Worm (Caenorhabditis elegans) whole organism, L2 larva: ENCODE measurements around the gene smcr-8.
A peak's percentile ranks its signal among the peaks of the same experiment; 100 is the strongest.

Source experiments
- C34F6.9 ChIP-seq: fragments of 150-350 bp; optimal IDR thresholded peaks from 2 replicates; lab custom pipeline; 2014; ENCODE audit warnings: missing biosample characterization, missing genetic modification characterization
- F13H6.1 ChIP-seq: sonication (generic microtip); optimal IDR thresholded peaks from 2 replicates; lab custom pipeline; 2016; ENCODE audit warnings: missing genetic modification characterization, missing compliant biosample characterization
- R02D3.7 ChIP-seq: fragments of 150-350 bp; optimal IDR thresholded peaks from 2 replicates; lab custom pipeline; 2014; ENCODE audit warnings: missing biosample characterization, missing genetic modification characterization
- Y55F3AM.14 ChIP-seq: fragments of 200-800 bp; sonication (Bioruptor generic); optimal IDR thresholded peaks from 2 replicates; lab custom pipeline; 2018; ENCODE audit warnings: mild to moderate bottlenecking, missing genetic modification characterization, missing compliant biosample characterization
- ZK546.5 ChIP-seq: sonication (generic microtip); optimal IDR thresholded peaks from 2 replicates; lab custom pipeline; 2017; ENCODE audit warnings: missing biosample characterization, missing genetic modification characterization
- alr-1 ChIP-seq: fragments of 150-350 bp; optimal IDR thresholded peaks from 2 replicates; lab custom pipeline; 2014; ENCODE audit warnings: missing biosample characterization, missing genetic modification characterization
- aly-2 ChIP-seq: fragments of 150-350 bp; optimal IDR thresholded peaks from 2 replicates; lab custom pipeline; 2014; ENCODE audit warnings: missing biosample characterization, missing genetic modification characterization
- ama-1 ChIP-seq: fragments of 150-350 bp; optimal IDR thresholded peaks from 2 replicates; lab custom pipeline; 2018; ENCODE audit warnings: inconsistent platforms
- blmp-1 ChIP-seq: sonication (generic microtip); optimal IDR thresholded peaks from 2 replicates; lab custom pipeline; 2017; ENCODE audit warnings: missing genetic modification characterization, mild to moderate bottlenecking, missing compliant biosample characterization, antibody characterized with exemption, moderate library complexity; ENCODE audit not compliant: insufficient read depth
- ceh-16 ChIP-seq: fragments of 150-350 bp; optimal IDR thresholded peaks from 2 replicates; lab custom pipeline; 2014; ENCODE audit warnings: missing biosample characterization, missing genetic modification characterization
- ceh-82 ChIP-seq: fragments of 150-350 bp; optimal IDR thresholded peaks from 2 replicates; lab custom pipeline; 2014; ENCODE audit warnings: missing biosample characterization, missing genetic modification characterization
- crh-2 ChIP-seq: sonication (generic microtip); optimal IDR thresholded peaks from 2 replicates; lab custom pipeline; 2017; ENCODE audit warnings: missing biosample characterization, missing genetic modification characterization
- dmd-4 ChIP-seq: sonication (generic microtip); optimal IDR thresholded peaks from 2 replicates; lab custom pipeline; 2017; ENCODE audit warnings: missing biosample characterization, missing genetic modification characterization
- egl-27 ChIP-seq: sonication (generic microtip); optimal IDR thresholded peaks from 3 replicates; lab custom pipeline; 2017; ENCODE audit warnings: missing biosample characterization, missing genetic modification reagents, missing genetic modification characterization
- elt-1 ChIP-seq: fragments of 150-350 bp; optimal IDR thresholded peaks from 2 replicates; lab custom pipeline; 2014; ENCODE audit warnings: missing biosample characterization, missing genetic modification characterization
- elt-3 ChIP-seq: sonication (generic microtip); optimal IDR thresholded peaks from 2 replicates; lab custom pipeline; 2017; ENCODE audit warnings: missing biosample characterization, missing genetic modification characterization
- fos-1 ChIP-seq: fragments of 150-350 bp; optimal IDR thresholded peaks from 2 replicates; lab custom pipeline; 2014; ENCODE audit warnings: missing biosample characterization, missing genetic modification characterization
- gmeb-1 ChIP-seq: fragments of 150-350 bp; optimal IDR thresholded peaks from 2 replicates; lab custom pipeline; 2014; ENCODE audit warnings: missing biosample characterization, missing genetic modification characterization
- lin-11 ChIP-seq: fragments of 150-350 bp; sonication (generic microtip); optimal IDR thresholded peaks from 2 replicates; lab custom pipeline; 2014; ENCODE audit warnings: missing biosample characterization, missing genetic modification characterization, inconsistent platforms, mixed read lengths
- lin-13 ChIP-seq: fragments of 150-350 bp; optimal IDR thresholded peaks from 2 replicates; lab custom pipeline; 2014; ENCODE audit warnings: missing biosample characterization, missing genetic modification reagents, missing genetic modification characterization
- lin-39 ChIP-seq: fragments of 150-350 bp; optimal IDR thresholded peaks from 2 replicates; lab custom pipeline; 2014; ENCODE audit warnings: missing biosample characterization, missing genetic modification reagents, missing genetic modification characterization
- lsy-2 ChIP-seq, 2 experiments: fragments of 150-350 bp in 1 of 2; sonication (generic microtip) in 1 of 2; optimal IDR thresholded peaks; 2 replicates each; lab custom pipeline; 2014 to 2017; ENCODE audit warnings: missing biosample characterization in 2 of 2, missing genetic modification characterization in 2 of 2
- mab-5 ChIP-seq: fragments of 150-350 bp; optimal IDR thresholded peaks from 2 replicates; lab custom pipeline; 2014; ENCODE audit warnings: missing biosample characterization, missing genetic modification characterization
- mbf-1 ChIP-seq: sonication (generic microtip); optimal IDR thresholded peaks from 2 replicates; lab custom pipeline; 2017; ENCODE audit warnings: missing biosample characterization, missing genetic modification characterization
- mdl-1 ChIP-seq, 2 experiments: fragments of 150-350 bp in 1 of 2; sonication (generic microtip) in 1 of 2; optimal IDR thresholded peaks; 2 replicates each; lab custom pipeline; 2017; ENCODE audit warnings: missing biosample characterization in 2 of 2, missing genetic modification characterization in 2 of 2
- nhr-10 ChIP-seq: sonication (generic microtip); optimal IDR thresholded peaks from 2 replicates; lab custom pipeline; 2017; ENCODE audit warnings: missing biosample characterization, missing genetic modification characterization
- nhr-11 ChIP-seq: fragments of 150-350 bp; optimal IDR thresholded peaks from 2 replicates; lab custom pipeline; 2014; ENCODE audit warnings: missing biosample characterization, missing genetic modification characterization
- nhr-12 ChIP-seq: fragments of 150-350 bp; optimal IDR thresholded peaks from 2 replicates; lab custom pipeline; 2014; ENCODE audit warnings: missing biosample characterization, missing genetic modification characterization
- nhr-129 ChIP-seq: fragments of 150-350 bp; optimal IDR thresholded peaks from 2 replicates; lab custom pipeline; 2014; ENCODE audit warnings: missing biosample characterization, missing genetic modification characterization
- nhr-21 ChIP-seq: fragments of 150-350 bp; optimal IDR thresholded peaks from 2 replicates; lab custom pipeline; 2014; ENCODE audit warnings: missing biosample characterization, missing genetic modification characterization
- nhr-23 ChIP-seq: fragments of 150-350 bp; optimal IDR thresholded peaks from 2 replicates; lab custom pipeline; 2014; ENCODE audit warnings: missing biosample characterization, missing genetic modification reagents, missing genetic modification characterization
- nhr-237 ChIP-seq: fragments of 150-350 bp; optimal IDR thresholded peaks from 2 replicates; lab custom pipeline; 2014; ENCODE audit warnings: missing biosample characterization, missing genetic modification characterization
- nhr-25 ChIP-seq: fragments of 150-350 bp; sonication (generic microtip); optimal IDR thresholded peaks from 3 replicates; lab custom pipeline; 2014; ENCODE audit warnings: missing biosample characterization, missing genetic modification characterization
- nhr-6 ChIP-seq: fragments of 150-350 bp; optimal IDR thresholded peaks from 2 replicates; lab custom pipeline; 2014; ENCODE audit warnings: missing biosample characterization, missing genetic modification characterization
- nhr-77 ChIP-seq: fragments of 150-350 bp; optimal IDR thresholded peaks from 2 replicates; lab custom pipeline; 2014; ENCODE audit warnings: missing biosample characterization, missing genetic modification characterization
- peb-1 ChIP-seq: fragments of 150-350 bp; optimal IDR thresholded peaks from 2 replicates; lab custom pipeline; 2014; ENCODE audit warnings: missing biosample characterization, missing genetic modification characterization
- sem-4 ChIP-seq: fragments of 150-350 bp; optimal IDR thresholded peaks from 2 replicates; lab custom pipeline; 2014; ENCODE audit warnings: missing biosample characterization, missing genetic modification reagents, missing genetic modification characterization
- skn-1 ChIP-seq: sonication (generic microtip); optimal IDR thresholded peaks from 2 replicates; lab custom pipeline; 2017; ENCODE audit warnings: missing biosample characterization, missing genetic modification characterization
- sma-3 ChIP-seq: sonication (generic microtip); optimal IDR thresholded peaks from 2 replicates; lab custom pipeline; 2016; ENCODE audit warnings: missing genetic modification reagents, missing genetic modification characterization, missing compliant biosample characterization
- sma-9 ChIP-seq, 2 experiments: fragments of 150-350 bp in 1 of 2; sonication (generic microtip) in 1 of 2; optimal IDR thresholded peaks; 2 replicates each; lab custom pipeline; 2014 to 2016; ENCODE audit warnings: missing genetic modification characterization in 2 of 2, mild to moderate bottlenecking in 1 of 2, missing biosample characterization in 1 of 2, missing compliant biosample characterization in 1 of 2, missing genetic modification reagents in 1 of 2, moderate library complexity in 1 of 2
- snpc-4 ChIP-seq: fragments of 150-350 bp; optimal IDR thresholded peaks from 2 replicates; lab custom pipeline; 2014; ENCODE audit warnings: missing biosample characterization, missing genetic modification characterization
- unc-39 ChIP-seq: fragments of 150-350 bp; optimal IDR thresholded peaks from 2 replicates; lab custom pipeline; 2014; ENCODE audit warnings: missing biosample characterization, missing genetic modification characterization
- unc-55 ChIP-seq: fragments of 150-350 bp; sonication (generic microtip); optimal IDR thresholded peaks from 3 replicates; lab custom pipeline; 2014; ENCODE audit warnings: missing biosample characterization, missing genetic modification reagents, missing genetic modification characterization
- unc-62 ChIP-seq: fragments of 150-350 bp; optimal IDR thresholded peaks from 2 replicates; lab custom pipeline; 2014; ENCODE audit warnings: missing biosample characterization, missing genetic modification reagents, missing genetic modification characterization
- zag-1 ChIP-seq: fragments of 150-350 bp; optimal IDR thresholded peaks from 2 replicates; lab custom pipeline; 2014; ENCODE audit warnings: missing biosample characterization, missing genetic modification characterization
- ztf-1 ChIP-seq: fragments of 200-800 bp; sonication (Bioruptor generic); conservative IDR thresholded peaks from 2 replicates; pipeline ENCODE4 v1.3.6; 2022; ENCODE audit warnings: missing genetic modification characterization, missing compliant biosample characterization
- ztf-11 ChIP-seq: sonication (generic microtip); optimal IDR thresholded peaks from 2 replicates; lab custom pipeline; 2017; ENCODE audit warnings: missing biosample characterization, missing genetic modification characterization
- ztf-4 ChIP-seq: fragments of 150-350 bp; optimal IDR thresholded peaks from 2 replicates; lab custom pipeline; 2014; ENCODE audit warnings: missing biosample characterization, missing genetic modification characterization

smcr-8 gene

ce11 chrIII:5018116-5018689, 19.0 kb downstream of the smcr-8 start, which contains the start of gene wip-1:
wip-1 (plus strand) TSS chrIII:5018639.
- TF ChIP-seq C34F6.9 (tag; lab: Kevin White, UChicago) (peak; percentile 99), elt-1 (tag; lab: Kevin White, UChicago) (no peak), nhr-23 (tag; lab: Kevin White, UChicago) (no peak), nhr-129 (peak; percentile 98), skn-1 (tag; lab: Kevin White, UChicago) (no peak), lin-13 (GFP tag; lab: Kevin White, UChicago) (peak; percentile 95), blmp-1 (tag; lab: Kevin White, UChicago) (peak; percentile 84), lin-39 (tag; lab: Kevin White, UChicago) (peak; percentile 75), snpc-4 (tag; lab: Kevin White, UChicago) (peak; percentile 88), alr-1 (tag; lab: Kevin White, UChicago) (no peak), Y55F3AM.14 (peak; percentile 95), aly-2 (tag; lab: Kevin White, UChicago) (no peak), R02D3.7 (tag; lab: Kevin White, UChicago) (peak; percentile 44), nhr-6 (tag; lab: Kevin White, UChicago) (peak; percentile 94), ztf-1 (no peak), mdl-1 (tag; optimal IDR thresholded peaks at IDR 0.05; lab: Kevin White, UChicago) (peak; percentile 14 to 81), dmd-4 (tag; lab: Kevin White, UChicago) (peak; percentile 40), ceh-82 (tag; lab: Kevin White, UChicago) (peak; percentile 75), nhr-21 (tag; lab: Kevin White, UChicago) (peak; percentile 96), ama-1 (lab: Kevin White, UChicago) (peak; percentile 66), egl-27 (tag; lab: Kevin White, UChicago) (peak; percentile 71), nhr-11 (tag; lab: Kevin White, UChicago) (peak; percentile 77), ZK546.5 (tag; lab: Kevin White, UChicago) (peak; percentile 61), sem-4 (tag; lab: Kevin White, UChicago) (peak; percentile 98), ceh-16 (tag; lab: Kevin White, UChicago) (peak; percentile 63), nhr-12 (tag; lab: Kevin White, UChicago) (peak; percentile 73), peb-1 (tag; lab: Kevin White, UChicago) (no peak), unc-62 (peak; percentile 61), nhr-10 (tag; lab: Kevin White, UChicago) (peak; percentile 82), mbf-1 (tag; lab: Kevin White, UChicago) (peak; percentile 52), gmeb-1 (tag; lab: Kevin White, UChicago) (peak; percentile 96), mab-5 (tag; lab: Kevin White, UChicago) (peak; percentile 96), crh-2 (tag; lab: Kevin White, UChicago) (peak; percentile 99), nhr-25 (tag; lab: Kevin White, UChicago) (peak; percentile 99), F13H6.1 (peak; percentile 99), sma-9 (GFP tag; optimal IDR thresholded peaks at IDR 0.05; lab: Kevin White, UChicago) (peak; percentile 96), sma-9 (tag; optimal IDR thresholded peaks at IDR 0.05; lab: Kevin White, UChicago) (no peak), elt-3 (no peak), sma-3 (GFP tag; lab: Kevin White, UChicago) (peak; percentile 99), zag-1 (tag; lab: Kevin White, UChicago) (peak; percentile 94), lin-11 (tag; lab: Kevin White, UChicago) (peak; percentile 99), unc-55 (GFP tag; lab: Kevin White, UChicago) (peak; percentile 99), lsy-2 (tag; optimal IDR thresholded peaks at IDR 0.05; lab: Kevin White, UChicago) (peak; percentile 92 to 97), unc-39 (tag; lab: Kevin White, UChicago) (no peak), nhr-77 (tag; lab: Kevin White, UChicago) (peak; percentile 75), ztf-4 (tag; lab: Kevin White, UChicago) (peak; percentile 96), ztf-11 (tag; lab: Kevin White, UChicago) (no peak), nhr-237 (peak; percentile 59), fos-1 (tag; lab: Kevin White, UChicago) (peak; percentile 99)
